Worm (Caenorhabditis elegans) whole organism, early embryonic: ENCODE data around the gene Y54F10BM.6.

Experiments
- B0310.2 ChIP-seq: sonication (generic microtip); optimal IDR thresholded peaks from 2 replicates; lab custom pipeline; 2016; ENCODE audit warnings: mild to moderate bottlenecking, missing genetic modification characterization, missing compliant biosample characterization
- F13C5.2 ChIP-seq: sonication (generic microtip); optimal IDR thresholded peaks from 2 replicates; lab custom pipeline; 2017; ENCODE audit warnings: mild to moderate bottlenecking, missing genetic modification characterization, inconsistent platforms, missing compliant biosample characterization
- aly-1 ChIP-seq: sonication (generic microtip); optimal IDR thresholded peaks from 2 replicates; lab custom pipeline; 2016; ENCODE audit warnings: missing genetic modification characterization, missing compliant biosample characterization
- ama-1 ChIP-seq: fragments of 150-350 bp; optimal IDR thresholded peaks from 2 replicates; lab custom pipeline; 2014
- ceh-13 ChIP-seq: fragments of 200-800 bp; sonication (Bioruptor generic); optimal IDR thresholded peaks from 2 replicates; lab custom pipeline; 2018; ENCODE audit warnings: mild to moderate bottlenecking, missing genetic modification characterization, missing compliant biosample characterization
- ceh-36 ChIP-seq: sonication (generic microtip); optimal IDR thresholded peaks from 2 replicates; lab custom pipeline; 2016; ENCODE audit warnings: missing genetic modification characterization, inconsistent platforms, missing compliant biosample characterization
- ets-7 ChIP-seq: sonication (generic microtip); optimal IDR thresholded peaks from 2 replicates; lab custom pipeline; 2016; ENCODE audit warnings: missing genotype, missing genetic modification characterization, missing compliant biosample characterization
- flt-1 ChIP-seq: fragments of 200-800 bp; sonication (Bioruptor generic); IDR thresholded peaks from 2 replicates; pipeline ENCODE4 v1.3.6; 2022; ENCODE audit warnings: missing genetic modification characterization, missing compliant biosample characterization
- hmbx-1 ChIP-seq: sonication (generic microtip); optimal IDR thresholded peaks from 2 replicates; lab custom pipeline; 2016; ENCODE audit warnings: mild to moderate bottlenecking, missing genetic modification characterization, missing compliant biosample characterization
- hmg-4 ChIP-seq: fragments of 200-800 bp; sonication (Bioruptor generic); optimal IDR thresholded peaks from 2 replicates; lab custom pipeline; 2018; ENCODE audit warnings: mild to moderate bottlenecking, missing genetic modification characterization, missing compliant biosample characterization
- hnd-1 ChIP-seq: sonication (generic microtip); optimal IDR thresholded peaks from 2 replicates; lab custom pipeline; 2016; ENCODE audit warnings: missing genetic modification characterization, missing compliant biosample characterization
- pes-1 ChIP-seq: fragments of 200-800 bp; sonication (Bioruptor generic); IDR thresholded peaks from 2 replicates; pipeline ENCODE4 v1.3.6; 2022; ENCODE audit warnings: missing genetic modification reagents, missing genetic modification characterization, missing compliant biosample characterization
- scrt-1 ChIP-seq: fragments of 200-800 bp; sonication (Bioruptor generic); IDR thresholded peaks from 2 replicates; pipeline ENCODE4 v1.3.6; 2022; ENCODE audit warnings: missing genetic modification characterization, missing compliant biosample characterization
- sea-1 ChIP-seq: fragments of 200-800 bp; sonication (Bioruptor generic); conservative IDR thresholded peaks from 2 replicates; pipeline ENCODE4 v1.3.6; 2022; ENCODE audit warnings: missing genetic modification characterization, missing compliant biosample characterization
- tbx-11 ChIP-seq: fragments of 200-800 bp; sonication (Bioruptor generic); IDR thresholded peaks from 2 replicates; pipeline ENCODE4 v1.3.6; 2022; ENCODE audit warnings: missing genetic modification characterization, missing compliant biosample characterization
- tbx-37 ChIP-seq: fragments of 200-800 bp; sonication (Bioruptor generic); conservative IDR thresholded peaks from 2 replicates; pipeline ENCODE4 v1.3.6; 2022; ENCODE audit warnings: missing genetic modification reagents, missing genetic modification characterization, missing compliant biosample characterization
- tra-4 ChIP-seq: sonication (generic microtip); optimal IDR thresholded peaks from 2 replicates; lab custom pipeline; 2017; ENCODE audit warnings: missing genetic modification characterization, missing compliant biosample characterization

The Y54F10BM.6 gene

DNA sequence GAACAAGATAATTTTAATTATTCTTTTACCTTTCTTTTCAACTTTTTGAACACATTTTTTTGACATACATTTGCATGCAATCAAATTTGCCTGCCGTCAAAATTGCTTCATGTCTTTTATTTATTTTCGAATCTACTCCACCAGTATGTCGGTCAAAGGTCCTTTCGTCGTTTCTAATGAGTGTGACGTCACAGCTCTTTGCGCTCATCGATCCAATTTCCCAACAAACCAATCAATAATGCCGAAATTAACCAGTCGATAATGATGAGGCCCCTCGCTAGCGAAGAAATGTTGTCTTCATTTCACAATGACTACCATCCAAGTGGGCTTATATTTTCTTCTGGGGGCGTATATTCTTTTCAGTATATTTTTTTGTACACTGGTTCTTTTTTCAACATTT is at the start of gene Y54F10BM.6:
Gene Y54F10BM.6, plus strand, starts transcription at position 301 of the 400 bp plus-strand sequence.
- no peak for TF ChIP-seq scrt-1
- no peak for TF ChIP-seq ceh-36 (tag; lab: Kevin White, UChicago)
- TF ChIP-seq pes-1 (GFP tag; lab: Robert Waterston, UW), result no peak
- no peak for TF ChIP-seq hmbx-1 (tag; lab: Kevin White, UChicago)
- TF ChIP-seq aly-1, result no peak
- TF ChIP-seq F13C5.2 (tag; lab: Kevin White, UChicago), result no peak
- no peak for TF ChIP-seq ceh-13
- no peak for TF ChIP-seq tra-4 (tag; lab: Kevin White, UChicago)
- TF ChIP-seq sea-1 (GFP tag; lab: Robert Waterston, UW), result no peak
- no peak for TF ChIP-seq tbx-11 (GFP tag; lab: Robert Waterston, UW)
- no peak for TF ChIP-seq hnd-1 (tag; lab: Kevin White, UChicago)
- no peak for TF ChIP-seq hmg-4 (GFP tag; lab: Kevin White, UChicago)
- TF ChIP-seq B0310.2 (tag; lab: Kevin White, UChicago), result no peak
- TF ChIP-seq ama-1 (lab: Kevin White, UChicago), result no peak
- no peak for TF ChIP-seq ets-7 (tag; lab: Kevin White, UChicago)
- TF ChIP-seq tbx-37 (GFP tag; lab: Robert Waterston, UW), result no peak

DNA sequence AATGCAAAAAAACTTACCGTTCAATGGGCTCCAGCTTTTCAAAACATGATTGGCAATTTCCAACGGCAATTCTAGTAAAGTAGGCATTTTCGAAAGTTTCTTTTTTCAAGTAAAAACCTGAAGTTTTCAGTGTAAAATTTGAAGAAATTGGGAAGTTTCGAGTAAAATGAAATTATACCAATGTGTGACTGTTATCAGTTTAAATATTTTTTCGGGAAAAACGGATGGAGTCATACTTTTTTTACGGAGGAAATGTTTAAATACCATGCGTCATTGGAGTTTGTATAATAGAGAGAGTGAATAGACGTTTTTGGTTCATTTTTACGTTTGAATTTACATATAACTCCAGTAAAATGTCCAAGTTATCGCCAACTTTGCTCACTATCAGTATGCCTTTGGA is 43.6 kb upstream of the Y54F10BM.6 start, which contains the start of gene fbxa-12:
Gene fbxa-12, plus strand, starts transcription at position 301 of the 400 bp plus-strand sequence.
- TF ChIP-seq aly-1 (no peak), ceh-36 (tag; lab: Kevin White, UChicago) (no peak), tra-4 (tag; lab: Kevin White, UChicago) (no peak), ets-7 (tag; lab: Kevin White, UChicago) (no peak), tbx-37 (GFP tag; lab: Robert Waterston, UW) (no peak), B0310.2 (tag; lab: Kevin White, UChicago) (no peak), pes-1 (GFP tag; lab: Robert Waterston, UW) (no peak), scrt-1 (no peak), ceh-13 (no peak), hmg-4 (GFP tag; lab: Kevin White, UChicago) (no peak), ama-1 (lab: Kevin White, UChicago) (no peak), F13C5.2 (tag; lab: Kevin White, UChicago) (no peak), sea-1 (GFP tag; lab: Robert Waterston, UW) (no peak), hmbx-1 (tag; lab: Kevin White, UChicago) (no peak), flt-1 (GFP tag; lab: Robert Waterston, UW) (no peak), hnd-1 (tag; lab: Kevin White, UChicago) (no peak), tbx-11 (GFP tag; lab: Robert Waterston, UW) (no peak)

DNA sequence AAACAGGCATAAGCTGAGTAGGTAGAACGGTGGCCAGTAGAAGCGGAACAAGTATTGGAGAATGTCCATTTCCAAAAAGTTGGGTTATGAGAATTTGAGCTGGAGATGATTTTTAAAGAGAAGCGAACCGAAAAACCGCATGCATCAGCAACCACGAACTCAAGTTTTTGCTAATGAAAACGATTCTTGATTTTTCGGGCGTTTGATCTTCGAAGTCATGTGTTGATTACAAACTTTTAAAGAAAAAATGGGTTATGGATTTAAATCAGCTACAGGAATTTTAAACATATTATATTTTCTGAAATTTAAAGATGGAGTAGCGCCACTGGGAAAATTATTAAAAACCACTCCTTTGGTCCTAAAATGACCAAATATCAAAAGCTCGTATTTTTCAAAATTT is 39.1 kb upstream of the Y54F10BM.6 start, which contains the start of gene srd-65:
Gene srd-65, minus strand, starts transcription at position 101 of the 400 bp plus-strand sequence.
- TF ChIP-seq B0310.2 (tag; lab: Kevin White, UChicago), result no peak
- no peak for TF ChIP-seq tbx-37 (GFP tag; lab: Robert Waterston, UW)
- TF ChIP-seq hmbx-1 (tag; lab: Kevin White, UChicago), result no peak
- TF ChIP-seq tbx-11 (GFP tag; lab: Robert Waterston, UW), result no peak
- TF ChIP-seq sea-1 (GFP tag; lab: Robert Waterston, UW), result no peak
- TF ChIP-seq hmg-4 (GFP tag; lab: Kevin White, UChicago), result no peak
- TF ChIP-seq scrt-1, result no peak
- no peak for TF ChIP-seq flt-1 (GFP tag; lab: Robert Waterston, UW)
- TF ChIP-seq aly-1, result no peak
- TF ChIP-seq F13C5.2 (tag; lab: Kevin White, UChicago), result no peak
- no peak for TF ChIP-seq ets-7 (tag; lab: Kevin White, UChicago)
- TF ChIP-seq ceh-13, result no peak

DNA sequence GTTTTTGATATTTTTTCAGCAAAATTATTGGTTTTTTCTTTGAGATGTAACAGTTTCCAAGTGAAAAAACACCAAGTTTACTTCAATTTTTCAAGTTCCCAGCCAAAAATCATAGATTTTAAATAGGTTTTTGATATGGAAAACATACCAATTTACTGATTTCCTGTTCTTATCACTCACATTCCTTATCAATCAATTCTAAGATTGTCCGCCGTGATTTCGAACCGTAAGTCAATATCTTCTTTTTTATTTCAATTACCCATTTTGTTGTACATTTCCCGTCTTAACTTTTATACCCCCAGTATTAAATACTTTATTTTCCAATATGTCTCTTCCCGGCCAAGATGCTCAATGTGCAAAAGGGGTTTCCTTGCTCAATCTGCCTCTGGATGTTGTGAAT is 38.6 kb upstream of the Y54F10BM.6 start, which contains the start of gene fbxa-38:
Gene fbxa-38, plus strand, starts transcription at position 195 of the 400 bp plus-strand sequence.
- TF ChIP-seq tbx-37 (GFP tag; lab: Robert Waterston, UW), result no peak
- no peak for TF ChIP-seq sea-1 (GFP tag; lab: Robert Waterston, UW)
- TF ChIP-seq pes-1 (GFP tag; lab: Robert Waterston, UW), result no peak

DNA sequence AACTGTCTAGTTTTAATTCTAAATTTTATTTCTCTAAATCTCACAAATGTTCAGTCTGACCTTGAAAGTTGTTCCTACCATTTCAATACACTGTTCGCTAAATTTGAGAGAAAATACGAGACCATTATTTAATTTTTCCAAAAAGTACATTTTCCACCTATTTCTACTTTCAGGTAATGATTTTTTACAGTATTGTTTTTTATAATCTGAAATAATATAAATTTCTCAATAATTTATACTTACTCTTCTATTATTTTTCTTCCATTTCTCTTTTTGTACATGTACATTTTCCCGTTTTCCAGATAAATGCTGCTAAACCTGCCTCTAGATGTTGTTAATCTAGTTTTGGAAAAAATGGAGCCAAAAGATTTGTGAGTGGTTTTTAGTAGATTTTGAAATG is 35.6 kb upstream of the Y54F10BM.6 start, which contains the start of gene fbxa-62:
Gene fbxa-62, plus strand, starts transcription at position 301 of the 400 bp plus-strand sequence.
- TF ChIP-seq hmbx-1 (tag; lab: Kevin White, UChicago) (no peak), ceh-13 (no peak), ceh-36 (tag; lab: Kevin White, UChicago) (no peak), ets-7 (tag; lab: Kevin White, UChicago) (no peak), aly-1 (no peak), hmg-4 (GFP tag; lab: Kevin White, UChicago) (no peak), tbx-37 (GFP tag; lab: Robert Waterston, UW) (no peak)

DNA sequence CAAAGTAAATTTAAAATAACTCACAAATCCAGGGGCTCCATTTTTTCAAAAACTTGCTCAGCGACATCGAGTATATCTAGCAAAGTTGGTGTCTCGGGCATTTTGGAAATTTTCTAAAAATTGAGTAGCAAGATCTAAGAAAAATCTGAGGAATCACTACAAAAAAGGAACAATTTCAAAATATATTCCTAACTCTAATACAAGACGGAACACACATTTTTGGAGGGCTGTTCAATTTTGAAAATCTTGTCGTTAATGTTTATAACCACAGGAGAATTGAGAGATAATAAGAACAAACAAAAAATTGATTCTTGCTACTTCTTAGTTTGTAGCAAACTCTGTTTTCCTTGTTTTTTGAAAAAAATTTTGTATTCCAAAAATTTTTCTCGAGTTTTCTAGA is 30.7 kb upstream of the Y54F10BM.6 start, which contains the start of gene fbxa-47:
Gene fbxa-47, minus strand, starts transcription at position 101 of the 400 bp plus-strand sequence.
- no peak for TF ChIP-seq tbx-37 (GFP tag; lab: Robert Waterston, UW)
- no peak for TF ChIP-seq ama-1 (lab: Kevin White, UChicago)
- TF ChIP-seq hmg-4 (GFP tag; lab: Kevin White, UChicago), result no peak
- no peak for TF ChIP-seq pes-1 (GFP tag; lab: Robert Waterston, UW)

DNA sequence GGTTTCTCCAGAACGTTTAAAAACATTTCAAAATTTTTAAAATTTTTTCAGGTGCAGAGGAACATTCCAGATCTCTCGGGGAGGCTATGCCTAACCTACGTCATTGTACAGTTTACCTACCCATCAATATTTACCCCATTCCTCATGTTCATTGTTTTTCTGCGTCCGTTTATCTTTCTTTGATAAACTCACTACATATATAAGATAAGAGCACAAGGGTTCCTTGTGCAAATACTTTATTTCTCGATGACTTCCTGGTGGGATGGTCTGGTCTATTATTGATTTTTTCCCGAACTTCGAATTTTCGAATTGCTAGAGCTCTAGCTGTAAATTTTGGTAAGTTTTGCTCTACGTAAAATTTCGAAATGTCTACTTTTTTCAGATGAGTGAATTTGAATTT is 29.6 kb upstream of the Y54F10BM.6 start:
- TF ChIP-seq tbx-37 (GFP tag; lab: Robert Waterston, UW), result no peak
- no peak for TF ChIP-seq ceh-13
- no peak for TF ChIP-seq F13C5.2 (tag; lab: Kevin White, UChicago)
- TF ChIP-seq ceh-36 (tag; lab: Kevin White, UChicago), result no peak
- TF ChIP-seq scrt-1, result no peak
- no peak for TF ChIP-seq ets-7 (tag; lab: Kevin White, UChicago)
